Worm (Caenorhabditis elegans) whole organism, mixed stage, embryonic: Measurements from ENCODE around the gene let-721.

Source experiments
- M03D4.4 ChIP-seq: sonication (generic microtip); optimal IDR thresholded peaks from 2 replicates; lab custom pipeline; 2017; ENCODE audit warnings: mild to moderate bottlenecking, missing genetic modification characterization, missing compliant biosample characterization
- bed-3 ChIP-seq: fragments of 200-800 bp; sonication (Bioruptor generic); optimal IDR thresholded peaks from 3 replicates; lab custom pipeline; 2018; ENCODE audit warnings: mild to moderate bottlenecking, missing genetic modification characterization, moderate library complexity, missing compliant biosample characterization
- blmp-1 ChIP-seq: fragments of 150-350 bp; optimal IDR thresholded peaks from 2 replicates; lab custom pipeline; 2014; ENCODE audit warnings: missing biosample characterization, missing genetic modification characterization
- ceh-39 ChIP-seq: fragments of 150-350 bp; optimal IDR thresholded peaks from 2 replicates; lab custom pipeline; 2014; ENCODE audit warnings: missing biosample characterization, missing genetic modification characterization
- ceh-43 ChIP-seq: fragments of 200-800 bp; sonication (Bioruptor generic); optimal IDR thresholded peaks from 2 replicates; lab custom pipeline; 2018; ENCODE audit warnings: mild to moderate bottlenecking, missing genetic modification characterization, moderate library complexity, missing compliant biosample characterization
- ceh-83 ChIP-seq: fragments of 200-800 bp; sonication (Bioruptor generic); optimal IDR thresholded peaks from 2 replicates; lab custom pipeline; 2018; ENCODE audit warnings: mild to moderate bottlenecking, missing genetic modification characterization, missing compliant biosample characterization
- ces-1 ChIP-seq: fragments of 150-350 bp; optimal IDR thresholded peaks from 2 replicates; lab custom pipeline; 2014; ENCODE audit warnings: missing biosample characterization, missing genetic modification reagents, missing genetic modification characterization
- cnd-1 ChIP-seq: fragments of 200-800 bp; sonication (Bioruptor generic); optimal IDR thresholded peaks from 2 replicates; lab custom pipeline; 2018; ENCODE audit warnings: mild to moderate bottlenecking, missing genetic modification characterization, missing compliant biosample characterization
- drap-1 ChIP-seq: fragments of 200-800 bp; sonication (Bioruptor generic); optimal IDR thresholded peaks from 3 replicates; lab custom pipeline; 2018; ENCODE audit warnings: mild to moderate bottlenecking, missing genetic modification characterization, missing compliant biosample characterization
- elt-3 ChIP-seq: fragments of 150-350 bp; optimal IDR thresholded peaks from 2 replicates; lab custom pipeline; 2014; ENCODE audit warnings: missing biosample characterization, missing genetic modification characterization
- ham-2 ChIP-seq: fragments of 200-800 bp; sonication (Bioruptor generic); optimal IDR thresholded peaks from 2 replicates; lab custom pipeline; 2018; ENCODE audit warnings: mild to moderate bottlenecking, missing genetic modification characterization, missing compliant biosample characterization
- hlh-1 ChIP-seq: fragments of 150-350 bp; optimal IDR thresholded peaks from 2 replicates; lab custom pipeline; 2014; ENCODE audit warnings: missing biosample characterization, missing genetic modification reagents, missing genetic modification characterization
- lin-13 ChIP-seq: fragments of 150-350 bp; optimal IDR thresholded peaks from 2 replicates; lab custom pipeline; 2014; ENCODE audit warnings: missing biosample characterization, missing genetic modification characterization
- lin-32 ChIP-seq: fragments of 200-800 bp; sonication (Bioruptor generic); optimal IDR thresholded peaks from 2 replicates; lab custom pipeline; 2018; ENCODE audit warnings: mild to moderate bottlenecking, missing genetic modification characterization, missing compliant biosample characterization
- lsy-2 ChIP-seq: fragments of 150-350 bp; optimal IDR thresholded peaks from 2 replicates; lab custom pipeline; 2014; ENCODE audit warnings: missing biosample characterization, missing genetic modification characterization
- mab-5 ChIP-seq: fragments of 150-350 bp; optimal IDR thresholded peaks from 2 replicates; lab custom pipeline; 2014; ENCODE audit warnings: missing biosample characterization, missing genetic modification characterization
- mep-1 ChIP-seq: fragments of 150-350 bp; optimal IDR thresholded peaks from 2 replicates; lab custom pipeline; 2017; ENCODE audit warnings: missing biosample characterization, missing genetic modification reagents, missing genetic modification characterization, inconsistent platforms
- mls-2 ChIP-seq: sonication (generic microtip); optimal IDR thresholded peaks from 2 replicates; lab custom pipeline; 2016; ENCODE audit warnings: mild to moderate bottlenecking, missing genetic modification characterization, moderate library complexity, missing compliant biosample characterization
- nhr-12 ChIP-seq: fragments of 150-350 bp; optimal IDR thresholded peaks from 2 replicates; lab custom pipeline; 2014; ENCODE audit warnings: missing biosample characterization, missing genetic modification characterization
- nhr-2 ChIP-seq: fragments of 150-350 bp; optimal IDR thresholded peaks from 2 replicates; lab custom pipeline; 2014; ENCODE audit warnings: missing biosample characterization, missing genetic modification characterization
- nhr-237 ChIP-seq: fragments of 150-350 bp; optimal IDR thresholded peaks from 2 replicates; lab custom pipeline; 2014; ENCODE audit warnings: missing biosample characterization, missing genetic modification characterization
- nhr-28 ChIP-seq: fragments of 150-350 bp; optimal IDR thresholded peaks from 2 replicates; lab custom pipeline; 2014; ENCODE audit warnings: missing biosample characterization, missing genetic modification characterization
- nhr-76 ChIP-seq: sonication (generic microtip); optimal IDR thresholded peaks from 2 replicates; lab custom pipeline; 2017; ENCODE audit warnings: missing biosample characterization, missing genetic modification characterization
- snpc-4 ChIP-seq: fragments of 150-350 bp; optimal IDR thresholded peaks from 2 replicates; lab custom pipeline; 2014; ENCODE audit warnings: missing biosample characterization, missing genetic modification characterization
- sptf-1 ChIP-seq: sonication (generic microtip); optimal IDR thresholded peaks from 2 replicates; lab custom pipeline; 2017; ENCODE audit warnings: mild to moderate bottlenecking, missing genetic modification characterization, moderate library complexity, missing compliant biosample characterization
- tbx-8 ChIP-seq: fragments of 200-800 bp; sonication (Bioruptor generic); optimal IDR thresholded peaks from 2 replicates; lab custom pipeline; 2018; ENCODE audit warnings: mild to moderate bottlenecking, missing genetic modification characterization, moderate library complexity, missing compliant biosample characterization
- unc-120 ChIP-seq: sonication (generic microtip); optimal IDR thresholded peaks from 2 replicates; lab custom pipeline; 2017; ENCODE audit warnings: missing genetic modification characterization, missing compliant biosample characterization; ENCODE audit not compliant: poor library complexity, severe bottlenecking
- unc-39 ChIP-seq: fragments of 150-350 bp; optimal IDR thresholded peaks from 2 replicates; lab custom pipeline; 2014; ENCODE audit warnings: missing biosample characterization, missing genetic modification characterization
- unc-62 ChIP-seq: fragments of 150-350 bp; optimal IDR thresholded peaks from 2 replicates; lab custom pipeline; 2014; ENCODE audit warnings: missing biosample characterization, missing genetic modification reagents, missing genetic modification characterization
- zip-8 ChIP-seq: fragments of 150-350 bp; optimal IDR thresholded peaks from 2 replicates; lab custom pipeline; 2014; ENCODE audit warnings: missing biosample characterization, missing genetic modification characterization

let-721 gene

ce11 chrIII:6446807-6447206 is at the start of gene let-721:
TSS of gene let-721 (minus strand) at chrIII:6446907.
- TF ChIP-seq cnd-1 (tag; lab: Kevin White, UChicago) (no peak), blmp-1 (no peak), ham-2 (GFP tag; lab: Kevin White, UChicago) (no peak), lsy-2 (no peak), mab-5 (tag; lab: Kevin White, UChicago) (no peak), ces-1 (GFP tag; lab: Kevin White, UChicago) (no peak), nhr-12 (tag; lab: Kevin White, UChicago) (no peak), M03D4.4 (tag; lab: Kevin White, UChicago) (no peak), tbx-8 (no peak), lin-32 (no peak), mep-1 (tag; lab: Kevin White, UChicago) (no peak), hlh-1 (tag; lab: Kevin White, UChicago) (no peak), unc-62 (GFP tag; lab: Kevin White, UChicago) (no peak), unc-39 (tag; lab: Kevin White, UChicago) (no peak), ceh-83 (GFP tag; lab: Kevin White, UChicago) (no peak), zip-8 (no peak), ceh-39 (tag; lab: Kevin White, UChicago) (no peak), sptf-1 (no peak), unc-120 (tag; lab: Kevin White, UChicago) (no peak)

- TF ChIP-seq ham-2 (GFP tag; lab: Kevin White, UChicago), result no peak
- TF ChIP-seq lin-13 (tag; lab: Kevin White, UChicago), result no peak
- no peak for TF ChIP-seq cnd-1 (tag; lab: Kevin White, UChicago)
- TF ChIP-seq unc-39 (tag; lab: Kevin White, UChicago), result no peak
- TF ChIP-seq mab-5 (tag; lab: Kevin White, UChicago), result no peak
- TF ChIP-seq unc-120 (tag; lab: Kevin White, UChicago), result no peak
- no peak for TF ChIP-seq mls-2
- no peak for TF ChIP-seq nhr-76 (tag; lab: Kevin White, UChicago)
- TF ChIP-seq lin-32, result no peak
- no peak for TF ChIP-seq ceh-43 (GFP tag; lab: Kevin White, UChicago)
- TF ChIP-seq sptf-1, result no peak
- TF ChIP-seq nhr-2, result no peak
- TF ChIP-seq unc-62 (GFP tag; lab: Kevin White, UChicago), result no peak
- TF ChIP-seq mep-1 (tag; lab: Kevin White, UChicago), result no peak
These were observed 48.5 kb upstream of the let-721 start, which contains the start of gene F23F12.13 for ce11 chrIII:6495191-6495723. TSS of gene F23F12.13 (plus strand) at chrIII:6495673.

ce11 chrIII:6492807-6493206 is 46.1 kb upstream of the let-721 start, which contains the start of gene srb-11:
TSS of gene srb-11 (minus strand) at chrIII:6492907.
- TF ChIP-seq unc-39 (tag; lab: Kevin White, UChicago) (no peak), M03D4.4 (tag; lab: Kevin White, UChicago) (no peak), elt-3 (tag; lab: Kevin White, UChicago) (no peak), ham-2 (GFP tag; lab: Kevin White, UChicago) (no peak), blmp-1 (no peak), lsy-2 (no peak), bed-3 (no peak), snpc-4 (tag; lab: Kevin White, UChicago) (no peak), hlh-1 (tag; lab: Kevin White, UChicago) (no peak), nhr-28 (tag; lab: Kevin White, UChicago) (no peak), nhr-237 (no peak), ceh-83 (GFP tag; lab: Kevin White, UChicago) (no peak)
- TF ChIP-seq, all 35 proteins: peak for 0

- no peak for TF ChIP-seq zip-8
- no peak for TF ChIP-seq lsy-2
- no peak for TF ChIP-seq lin-13 (tag; lab: Kevin White, UChicago)
- no peak for TF ChIP-seq blmp-1
- no peak for TF ChIP-seq unc-120 (tag; lab: Kevin White, UChicago)
- no peak for TF ChIP-seq ceh-39 (tag; lab: Kevin White, UChicago)
- TF ChIP-seq drap-1 (GFP tag; lab: Kevin White, UChicago), result no peak
- no peak for TF ChIP-seq ceh-83 (GFP tag; lab: Kevin White, UChicago)
- no peak for TF ChIP-seq unc-62 (GFP tag; lab: Kevin White, UChicago)
These were observed 44.3 kb upstream of the let-721 start for ce11 chrIII:6490989-6491388.

ce11 chrIII:6489493-6489892 is 42.8 kb upstream of the let-721 start, which contains the start of gene rpt-3:
TSS of gene rpt-3 (plus strand) at chrIII:6489793.
- TF ChIP-seq unc-62 (GFP tag; lab: Kevin White, UChicago) (no peak), bed-3 (no peak), nhr-76 (tag; lab: Kevin White, UChicago) (no peak)
